Fruit fly (Drosophila melanogaster): Measurements from ENCODE around the gene X11L.
A peak's percentile ranks its signal among the peaks of the same experiment; 100 is the strongest.

Gene X11L

dm6 chrX:17582650-17583049 is 16.8 kb upstream of the X11L start (continued):
- TF ChIP-seq Lpt (GFP tag; optimal IDR thresholded peaks at IDR 0.05) (no peak), Ada2b (GFP tag; IDR thresholded peaks at IDR 0.05) (no peak), CG6654 (GFP tag; optimal IDR thresholded peaks at IDR 0.05) (no peak), Sox100B (GFP tag; optimal IDR thresholded peaks at IDR 0.05) (peak; percentile 38), crp (GFP tag; optimal IDR thresholded peaks at IDR 0.05) (no peak), CG11504 (tag; optimal IDR thresholded peaks at IDR 0.05) (peak; percentile 17), PHDP (tag; optimal IDR thresholded peaks at IDR 0.05) (peak; percentile 41), seq (GFP tag; IDR thresholded peaks at IDR 0.05) (peak; percentile 53; the same call in 1 of the 2 replicates), Six4 (GFP tag; optimal IDR thresholded peaks at IDR 0.05) (peak; percentile 17)

dm6 chrX:17583706-17584105 is 15.7 kb upstream of the X11L start:
- no peak for TF ChIP-seq CG18764 (GFP tag; optimal IDR thresholded peaks at IDR 0.05)
- TF ChIP-seq inv (GFP tag; IDR thresholded peaks at IDR 0.05; ENCODE audit: partially characterized antibody): no peak
- no peak for TF ChIP-seq odd (GFP tag; optimal IDR thresholded peaks at IDR 0.05)
- TF ChIP-seq chinmo (GFP tag; IDR thresholded peaks at IDR 0.05; ENCODE audit: partially characterized antibody): peak; percentile 62; the same call in 2 of the 4 replicates
- no peak for TF ChIP-seq CG13287 (GFP tag; IDR thresholded peaks at IDR 0.05; ENCODE audit: partially characterized antibody)
- TF ChIP-seq D19B (GFP tag; optimal IDR thresholded peaks at IDR 0.05): no peak
- TF ChIP-seq NFAT (GFP tag; IDR thresholded peaks at IDR 0.05): no peak
- TF ChIP-seq CG12219 (GFP tag; optimal IDR thresholded peaks at IDR 0.05): no peak
- no peak for TF ChIP-seq CG3407 (GFP tag; optimal IDR thresholded peaks at IDR 0.05)
- TF ChIP-seq CG1602 (GFP tag; optimal IDR thresholded peaks at IDR 0.05): no peak
- no peak for TF ChIP-seq Fer2 (tag; optimal IDR thresholded peaks at IDR 0.05)
- TF ChIP-seq CG17385 (GFP tag; optimal IDR thresholded peaks at IDR 0.05): no peak
- TF ChIP-seq sens (GFP tag): no peak
- no peak for TF ChIP-seq pan (optimal IDR thresholded peaks at IDR 0.05)
- TF ChIP-seq pan (GFP tag; optimal IDR thresholded peaks at IDR 0.05 in 1 of 2, IDR thresholded peaks at IDR 0.05 in 1 of 2): no peak
- no peak for TF ChIP-seq her (GFP tag; optimal IDR thresholded peaks at IDR 0.05)
- peak; percentile 78 for TF ChIP-seq vvl (GFP tag; IDR thresholded peaks at IDR 0.05)
- peak; percentile 50 for TF ChIP-seq abd-A (tag; optimal IDR thresholded peaks at IDR 0.05)
- TF ChIP-seq Nf-YA (GFP tag; IDR thresholded peaks at IDR 0.05): no peak
- no peak for TF ChIP-seq Dfd (GFP tag; optimal IDR thresholded peaks at IDR 0.05)
- no peak for TF ChIP-seq CG3847 (GFP tag; IDR thresholded peaks at IDR 0.05)
- no peak for TF ChIP-seq tap (tag; optimal IDR thresholded peaks at IDR 0.05)
- TF ChIP-seq CG2199 (GFP tag; IDR thresholded peaks at IDR 0.05): no peak
- peak; percentile 63 for TF ChIP-seq sd (tag; optimal IDR thresholded peaks at IDR 0.05)
- no peak for TF ChIP-seq ap (GFP tag; IDR thresholded peaks at IDR 0.05)

dm6 chrX:17585892-17586291 is 13.5 kb upstream of the X11L start:
- no peak for TF ChIP-seq jigr1 (GFP tag; IDR thresholded peaks at IDR 0.05)
- TF ChIP-seq CTCF (GFP tag; optimal IDR thresholded peaks at IDR 0.05): peak; percentile 85
- TF ChIP-seq Blimp-1 (GFP tag; optimal IDR thresholded peaks at IDR 0.05): peak; percentile 92
- TF ChIP-seq row (GFP tag; IDR thresholded peaks at IDR 0.05): 0 out of 3 replicates have a peak, but pooled peaks have one; percentile 18
- TF ChIP-seq Med (GFP tag): peak; percentile 35
- no peak for TF ChIP-seq CG4360 (GFP tag; IDR thresholded peaks at IDR 0.05)
- TF ChIP-seq dm (GFP tag; optimal IDR thresholded peaks at IDR 0.05): no peak
- no peak for TF ChIP-seq ftz-f1 (GFP tag; optimal IDR thresholded peaks at IDR 0.05)
- TF ChIP-seq pros (GFP tag; optimal IDR thresholded peaks at IDR 0.05): no peak

Measured in whole organism, embryonic.